Worm (Caenorhabditis elegans): ENCODE results near the gene Y41D4B.1.

DNA sequence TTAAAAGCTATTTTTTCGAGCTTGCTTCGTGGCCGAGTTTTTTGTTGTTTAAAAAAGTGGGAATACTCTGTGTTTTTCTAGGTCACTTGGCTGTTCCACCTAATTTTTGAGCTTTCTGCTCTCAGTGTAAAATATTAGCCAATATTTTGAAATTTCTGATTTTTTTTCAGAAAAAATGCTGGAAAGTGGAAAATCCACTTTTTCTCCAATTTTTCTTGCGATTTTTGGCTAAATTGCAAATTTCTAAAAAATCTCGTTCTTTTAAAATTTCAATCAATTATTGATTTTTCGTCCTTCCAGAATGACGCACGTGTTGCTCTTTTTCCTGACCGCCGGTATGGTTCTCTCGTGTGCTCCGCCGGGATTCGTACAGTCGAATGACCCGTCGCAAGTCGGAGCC is 34.5 kb downstream of the Y41D4B.1 start, which contains the start of gene K08D12.4:
- no peak for TF ChIP-seq sea-2 (GFP tag; optimal IDR thresholded peaks at IDR 0.05)
- TF ChIP-seq ceh-82 (tag; optimal IDR thresholded peaks at IDR 0.05) = no peak
- peak; percentile 2 for TF ChIP-seq ceh-28 (tag; optimal IDR thresholded peaks at IDR 0.05)
- no peak for TF ChIP-seq unc-62 (GFP tag; optimal IDR thresholded peaks at IDR 0.05)
- TF ChIP-seq nhr-28 (tag; optimal IDR thresholded peaks at IDR 0.05) = no peak
- no peak for TF ChIP-seq tbx-2 (tag; optimal IDR thresholded peaks at IDR 0.05)
- TF ChIP-seq lin-39 (tag; optimal IDR thresholded peaks at IDR 0.05) = no peak
- TF ChIP-seq ama-1 (optimal IDR thresholded peaks at IDR 0.05) = no peak
- no peak for TF ChIP-seq nhr-11 (tag; optimal IDR thresholded peaks at IDR 0.05)
- no peak for TF ChIP-seq nhr-76 (tag; optimal IDR thresholded peaks at IDR 0.05)
- no peak for TF ChIP-seq ztf-11 (tag; optimal IDR thresholded peaks at IDR 0.05)
- no peak for TF ChIP-seq elt-2 (tag; optimal IDR thresholded peaks at IDR 0.05)
- no peak for TF ChIP-seq nhr-77 (tag; optimal IDR thresholded peaks at IDR 0.05)
- TF ChIP-seq hmg-11 (tag; optimal IDR thresholded peaks at IDR 0.05) = no peak

All from whole organism, L3 larva.